Fruit fly (Drosophila melanogaster) whole organism, embryonic: ENCODE data around the gene CG2493.

ENCODE experiments used
- Awh ChIP-seq: fragments of 200-800 bp; sonication (Bioruptor generic); IDR thresholded peaks from 2 replicates; pipeline ENCODE4, ENCODE4 v1.3.6; 2022; ENCODE audit warnings: missing biosample characterization, missing genetic modification characterization
- Bteb2 ChIP-seq: fragments of 200-800 bp; sonication (Bioruptor generic); optimal IDR thresholded peaks from 2 replicates; lab custom pipeline; 2016; ENCODE audit warnings: missing biosample characterization, missing genetic modification characterization
- CG10431 ChIP-seq: fragments of 200-800 bp; sonication (Bioruptor generic); optimal IDR thresholded peaks from 3 replicates; lab custom pipeline; 2018; ENCODE audit warnings: missing biosample characterization, mild to moderate bottlenecking, missing genetic modification characterization
- CG10462 ChIP-seq: fragments of 200-800 bp; sonication (Bioruptor generic); optimal IDR thresholded peaks from 2 replicates; lab custom pipeline; 2016; ENCODE audit warnings: missing biosample characterization, missing genetic modification characterization
- CG11247 ChIP-seq: fragments of 200-800 bp; sonication (Bioruptor generic); IDR thresholded peaks from 2 replicates; pipeline ENCODE4 v1.3.6; 2022; ENCODE audit warnings: missing biosample characterization, missing genetic modification characterization
- CG11456 ChIP-seq: fragments of 200-800 bp; sonication (Bioruptor generic); IDR thresholded peaks from 3 replicates; pipeline ENCODE4 v1.3.6; 2022; ENCODE audit warnings: missing biosample characterization, missing genetic modification characterization
- CG11504 ChIP-seq: fragments of 200-800 bp; sonication (Bioruptor generic); optimal IDR thresholded peaks from 3 replicates; lab custom pipeline; 2019; ENCODE audit warnings: missing biosample characterization, mild to moderate bottlenecking, missing genetic modification characterization, moderate library complexity
- CG17612 ChIP-seq: fragments of 200-800 bp; sonication (Bioruptor generic); IDR thresholded peaks from 2 replicates; pipeline ENCODE4 v1.3.6; 2022; ENCODE audit warnings: missing biosample characterization, missing genetic modification characterization
- CG18011 ChIP-seq: fragments of 200-800 bp; sonication (Bioruptor generic); optimal IDR thresholded peaks from 2 replicates; lab custom pipeline; 2017; ENCODE audit warnings: missing biosample characterization, missing genetic modification characterization, mild to moderate bottlenecking, moderate library complexity, missing genotype
- CG18764 ChIP-seq: fragments of 200-800 bp; sonication (Bioruptor generic); optimal IDR thresholded peaks from 3 replicates; lab custom pipeline; 2016; ENCODE audit warnings: missing biosample characterization, missing genetic modification characterization
- CG2875 ChIP-seq: fragments of 200-800 bp; sonication (Bioruptor generic); optimal IDR thresholded peaks from 2 replicates; lab custom pipeline; 2017; ENCODE audit warnings: missing biosample characterization, mild to moderate bottlenecking, missing genetic modification characterization, missing genetic modification reagents
- CG30403 ChIP-seq: fragments of 200-800 bp; sonication (Bioruptor generic); optimal IDR thresholded peaks from 3 replicates; lab custom pipeline; 2016; ENCODE audit warnings: missing biosample characterization, missing genetic modification characterization
- CG31224 ChIP-seq: fragments of 200-800 bp; sonication (Bioruptor generic); IDR thresholded peaks from 2 replicates; pipeline ENCODE4 v1.3.6; 2022; ENCODE audit warnings: missing biosample characterization, missing genetic modification characterization
- CG32532 ChIP-seq: fragments of 200-800 bp; sonication (Bioruptor generic); IDR thresholded peaks from 2 replicates; pipeline ENCODE4 v1.3.6; 2022; ENCODE audit warnings: missing biosample characterization, missing genetic modification characterization
- CG4617 ChIP-seq: fragments of 200-800 bp; sonication (Bioruptor generic); optimal IDR thresholded peaks from 3 replicates; lab custom pipeline; 2016; ENCODE audit warnings: missing biosample characterization, missing genetic modification characterization, borderline replicate concordance
- CG4854 ChIP-seq: fragments of 200-800 bp; sonication (Bioruptor generic); optimal IDR thresholded peaks from 2 replicates; lab custom pipeline; 2016; ENCODE audit warnings: missing biosample characterization, missing genetic modification characterization, inconsistent platforms
- CG7271 ChIP-seq: fragments of 200-800 bp; sonication (Bioruptor generic); optimal IDR thresholded peaks from 2 replicates; lab custom pipeline; 2018; ENCODE audit warnings: missing biosample characterization, mild to moderate bottlenecking, missing genetic modification characterization, moderate library complexity
- CG7963 ChIP-seq: fragments of 200-800 bp; sonication (Bioruptor generic); IDR thresholded peaks from 3 replicates; pipeline ENCODE4 v1.3.6; 2022; ENCODE audit warnings: missing biosample characterization, missing genetic modification characterization; ENCODE audit not compliant: partially characterized antibody
- CG8478 ChIP-seq: fragments of >200 bp; optimal IDR thresholded peaks from 2 replicates; lab custom pipeline; 2018
- CG9609 ChIP-seq: fragments of 200-800 bp; sonication (Bioruptor generic); optimal IDR thresholded peaks from 3 replicates; lab custom pipeline; 2016; ENCODE audit warnings: missing biosample characterization, missing genetic modification characterization
- CHES-1-like ChIP-seq: fragments of 200-800 bp; sonication (Bioruptor generic); optimal IDR thresholded peaks from 2 replicates; lab custom pipeline; 2016; ENCODE audit warnings: missing biosample characterization, missing genetic modification characterization
- CkIIα-i1 ChIP-seq: fragments of 200-800 bp; sonication (Bioruptor generic); IDR thresholded peaks from 2 replicates; pipeline ENCODE4 v1.3.6; 2022; ENCODE audit warnings: missing biosample characterization, missing genetic modification characterization
- HLH3B ChIP-seq: fragments of 200-800 bp; sonication (Bioruptor generic); IDR thresholded peaks from 2 replicates; pipeline ENCODE4 v1.3.6; 2022; ENCODE audit warnings: missing biosample characterization, missing genetic modification characterization
- Hand ChIP-seq: fragments of 200-800 bp; sonication (Bioruptor generic); optimal IDR thresholded peaks from 2 replicates; lab custom pipeline; 2017; ENCODE audit warnings: mild to moderate bottlenecking, missing biosample characterization, missing genetic modification reagents, missing genetic modification characterization
- Hey ChIP-seq: fragments of 200-800 bp; sonication (Bioruptor generic); optimal IDR thresholded peaks from 3 replicates; lab custom pipeline; 2018; ENCODE audit warnings: missing biosample characterization, mild to moderate bottlenecking, missing genetic modification characterization
- Kr ChIP-seq: fragments of 200-800 bp; sonication (Bioruptor generic); optimal IDR thresholded peaks from 2 replicates; lab custom pipeline; 2017; ENCODE audit warnings: missing biosample characterization, mild to moderate bottlenecking, missing genetic modification characterization
- Lhr ChIP-seq: fragments of 200-800 bp; sonication (Bioruptor generic); optimal IDR thresholded peaks from 3 replicates; lab custom pipeline; 2017; ENCODE audit warnings: mild to moderate bottlenecking, missing biosample characterization, missing genetic modification reagents, missing genetic modification characterization
- Nf-YB ChIP-seq: fragments of 200-800 bp; sonication (Bioruptor generic); optimal IDR thresholded peaks from 3 replicates; lab custom pipeline; 2019; ENCODE audit warnings: missing biosample characterization, mild to moderate bottlenecking, missing genetic modification characterization, moderate library complexity
- Oli ChIP-seq: fragments of 200-800 bp; sonication (Bioruptor generic); optimal IDR thresholded peaks from 2 replicates; lab custom pipeline; 2018; ENCODE audit warnings: missing biosample characterization, mild to moderate bottlenecking, missing genetic modification characterization, moderate library complexity
- Sin3A ChIP-seq: fragments of >200 bp; optimal IDR thresholded peaks from 2 replicates; lab custom pipeline; 2018
- Spps ChIP-seq: fragments of 200-800 bp; sonication (Bioruptor generic); optimal IDR thresholded peaks from 2 replicates; lab custom pipeline; 2018; ENCODE audit warnings: missing biosample characterization, mild to moderate bottlenecking, missing genetic modification characterization
- bsh ChIP-seq, 2 experiments: fragments of 200-800 bp; sonication (Bioruptor generic); optimal IDR thresholded peaks; 2 replicates each; lab custom pipeline; 2017 to 2018; ENCODE audit warnings: mild to moderate bottlenecking in 2 of 2, missing biosample characterization in 2 of 2, missing genetic modification characterization in 2 of 2, moderate library complexity in 1 of 2
- cato ChIP-seq: fragments of 200-800 bp; sonication (Bioruptor generic); optimal IDR thresholded peaks from 2 replicates; lab custom pipeline; 2016; ENCODE audit warnings: missing biosample characterization, missing genetic modification characterization, borderline replicate concordance
- caup ChIP-seq: fragments of 200-800 bp; sonication (Bioruptor generic); optimal IDR thresholded peaks from 3 replicates; lab custom pipeline; 2017; ENCODE audit warnings: missing biosample characterization, mild to moderate bottlenecking, missing genetic modification characterization, moderate library complexity; ENCODE audit not compliant: severe bottlenecking
- chm ChIP-seq: fragments of 200-800 bp; sonication (Bioruptor generic); IDR thresholded peaks from 2 replicates; pipeline ENCODE4 v1.3.6; 2022; ENCODE audit warnings: missing biosample characterization, missing genetic modification characterization
- crp ChIP-seq, 2 experiments: fragments of 200-800 bp; sonication (Bioruptor generic); optimal IDR thresholded peaks; 2 replicates in 1 of 2; 3 replicates in 1 of 2; lab custom pipeline; 2017; ENCODE audit warnings: missing biosample characterization in 2 of 2, missing genetic modification characterization in 2 of 2, mild to moderate bottlenecking in 1 of 2, moderate library complexity in 1 of 2
- dm ChIP-seq: fragments of 200-800 bp; sonication (Bioruptor generic); optimal IDR thresholded peaks from 3 replicates; lab custom pipeline; 2016; ENCODE audit warnings: missing biosample characterization, missing genetic modification characterization
- eve ChIP-seq, 2 experiments: fragments of >200 bp; optimal IDR thresholded peaks; 2 replicates each; lab custom pipeline; 2017; ENCODE audit warnings: missing biosample characterization in 2 of 2, missing genetic modification characterization in 2 of 2
- ewg ChIP-seq: fragments of 200-800 bp; sonication (Bioruptor generic); optimal IDR thresholded peaks from 3 replicates; lab custom pipeline; 2017; ENCODE audit warnings: mild to moderate bottlenecking, missing biosample characterization, missing genetic modification reagents, missing genetic modification characterization
- fu2 ChIP-seq: fragments of 200-800 bp; sonication (Bioruptor generic); optimal IDR thresholded peaks from 2 replicates; lab custom pipeline; 2016; ENCODE audit warnings: missing biosample characterization, missing genetic modification characterization
- gce ChIP-seq: fragments of 200-800 bp; sonication (Bioruptor generic); IDR thresholded peaks from 3 replicates; pipeline ENCODE4 v1.3.6; 2022; ENCODE audit warnings: missing biosample characterization, missing genetic modification characterization
- ham ChIP-seq: fragments of 200-800 bp; sonication (Bioruptor generic); IDR thresholded peaks from 2 replicates; pipeline ENCODE4 v1.3.6; 2022; ENCODE audit warnings: missing biosample characterization, missing genetic modification characterization
- hkb ChIP-seq, 2 experiments: fragments of 200-800 bp in 1 of 2; fragments of >200 bp in 1 of 2; sonication (Bioruptor generic) in 1 of 2; IDR thresholded peaks in 1 of 2; optimal IDR thresholded peaks in 1 of 2; 2 replicates each; pipeline versions ENCODE4 v1.3.6 to Lab custom; 2017 to 2022; ENCODE audit warnings: missing biosample characterization in 1 of 2, missing genetic modification characterization in 1 of 2
- kah ChIP-seq: fragments of 200-800 bp; sonication (Bioruptor generic); optimal IDR thresholded peaks from 2 replicates; lab custom pipeline; 2018; ENCODE audit warnings: missing biosample characterization, mild to moderate bottlenecking, missing genetic modification characterization
- kay ChIP-seq: fragments of 200-800 bp; sonication (Bioruptor generic); optimal IDR thresholded peaks from 2 replicates; lab custom pipeline; 2016; ENCODE audit warnings: missing biosample characterization, missing genetic modification characterization
- lola ChIP-seq, 3 experiments: fragments of >200 bp in 2 of 3; fragments of 200-800 bp in 1 of 3; sonication (Bioruptor generic) in 1 of 3; optimal IDR thresholded peaks; 2 replicates each; lab custom pipeline; 2017 to 2019; ENCODE audit warnings: missing biosample characterization in 3 of 3, missing genetic modification characterization in 3 of 3, mild to moderate bottlenecking in 1 of 3, moderate library complexity in 1 of 3
- peb ChIP-seq: fragments of 200-800 bp; sonication (Bioruptor generic); IDR thresholded peaks from 2 replicates; pipeline ENCODE4 v1.3.6; 2022; ENCODE audit warnings: missing biosample characterization, missing genetic modification characterization
- repo ChIP-seq: fragments of 200-800 bp; sonication (Bioruptor generic); optimal IDR thresholded peaks from 2 replicates; lab custom pipeline; 2016; ENCODE audit warnings: missing biosample characterization, missing genetic modification characterization
- rib ChIP-seq: fragments of 200-800 bp; sonication (Bioruptor generic); IDR thresholded peaks from 2 replicates; pipeline ENCODE4 v1.3.6; 2022; ENCODE audit warnings: missing biosample characterization, missing genetic modification characterization
- trem ChIP-seq: fragments of 200-800 bp; optimal IDR thresholded peaks from 3 replicates; lab custom pipeline; 2019; ENCODE audit warnings: missing biosample characterization, mild to moderate bottlenecking, missing genetic modification characterization, moderate library complexity

The CG2493 gene

DNA sequence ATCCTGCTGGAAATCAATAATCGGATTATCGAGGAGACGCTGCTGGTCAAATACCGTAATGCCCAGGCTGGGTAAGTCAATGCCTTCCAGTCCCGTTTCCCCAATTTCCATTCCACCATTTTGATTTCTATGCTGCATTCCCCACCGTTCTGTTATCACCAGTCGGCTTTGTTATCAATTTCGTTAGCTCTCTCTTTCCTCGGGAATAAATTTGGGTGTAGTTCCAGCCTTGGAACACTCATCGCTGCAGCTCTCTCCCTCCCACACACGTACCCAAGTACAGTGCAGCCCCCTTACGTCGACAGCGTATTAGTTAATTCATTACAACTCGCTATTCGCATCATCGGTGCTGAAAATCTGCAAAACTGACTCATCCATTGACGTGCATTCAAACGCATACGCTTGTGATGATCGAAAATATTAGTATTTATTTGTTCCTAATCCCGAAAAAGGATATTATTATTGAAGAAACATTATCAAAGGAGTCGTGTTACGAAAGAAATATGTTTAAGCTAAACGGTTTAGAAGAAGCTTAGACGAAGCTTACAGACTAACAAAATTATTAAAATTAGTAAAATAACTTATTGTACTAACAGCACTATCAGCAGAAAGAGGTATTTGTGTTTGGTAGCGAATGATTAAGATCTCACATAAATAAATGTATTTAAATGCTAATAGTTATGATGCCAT is 45.5 kb downstream of the CG2493 start (continued):
- TF ChIP-seq CG17612 = no peak
- TF ChIP-seq caup (GFP tag; lab: Kevin White, UChicago) = no peak
- no peak for TF ChIP-seq CG7271 (tag; lab: Kevin White, UChicago)
- 0 out of 2 replicates have a peak, but pooled peaks have one; percentile 14 for TF ChIP-seq Awh (GFP tag; lab: Robert Waterston, UW)
- no peak for TF ChIP-seq kah (GFP tag; lab: Kevin White, UChicago)
- TF ChIP-seq CG32532 = peak; percentile 62
- TF ChIP-seq CG11456 (GFP tag; lab: Robert Waterston, UW) = peak; percentile 62; the same call in 2 of the 3 replicates
- TF ChIP-seq kay (GFP tag; lab: Kevin White, UChicago) = peak; percentile 72
- no peak for TF ChIP-seq CHES-1-like
- no peak for TF ChIP-seq CG18011
- no peak for TF ChIP-seq lola (GFP tag; optimal IDR thresholded peaks at IDR 0.05; lab: Kevin White, UChicago)
- no peak for TF ChIP-seq CG18764 (GFP tag; lab: Kevin White, UChicago)
- TF ChIP-seq Sin3A (lab: Kevin White, UChicago) = no peak
- TF ChIP-seq chm (GFP tag; lab: Robert Waterston, UW) = no peak
- no peak for TF ChIP-seq Hand
- TF ChIP-seq CG8478 (lab: Kevin White, UChicago) = no peak
- no peak for TF ChIP-seq Nf-YB (GFP tag; lab: Kevin White, UChicago)
- no peak for TF ChIP-seq dm (GFP tag; lab: Kevin White, UChicago)
- TF ChIP-seq repo = no peak
- no peak for TF ChIP-seq rib (GFP tag; lab: Robert Waterston, UW)
- TF ChIP-seq CG4617 = no peak
- TF ChIP-seq cato (GFP tag; lab: Kevin White, UChicago) = no peak
- TF ChIP-seq Oli = no peak
- TF ChIP-seq CkIIα-i1 (GFP tag; lab: Robert Waterston, UW) = no peak
- no peak for TF ChIP-seq CG10431
- peak; percentile 44 for TF ChIP-seq CG11247 (GFP tag; lab: Robert Waterston, UW)
- no peak for TF ChIP-seq ewg (GFP tag; lab: Kevin White, UChicago)
- TF ChIP-seq HLH3B (GFP tag; lab: Robert Waterston, UW) = 0 out of 2 replicates have a peak, but pooled peaks have one; percentile 8
- no peak for TF ChIP-seq Lhr (GFP tag; lab: Kevin White, UChicago)
- no peak for TF ChIP-seq CG4854
- no peak for TF ChIP-seq crp (GFP tag; optimal IDR thresholded peaks at IDR 0.05; lab: Kevin White, UChicago)
- no peak for TF ChIP-seq ham (GFP tag; lab: Robert Waterston, UW)
- TF ChIP-seq CG10462 = no peak
- TF ChIP-seq CG7963 (GFP tag; lab: Robert Waterston, UW) = no peak
- TF ChIP-seq eve (GFP tag; optimal IDR thresholded peaks at IDR 0.05; lab: Kevin White, UChicago) = no peak
- peak; percentile 33 for TF ChIP-seq CG30403
- no peak for TF ChIP-seq CG11504 (tag; lab: Kevin White, UChicago)
- peak in 1 of 2 experiments; percentile 2 for TF ChIP-seq bsh (GFP tag; optimal IDR thresholded peaks at IDR 0.05; lab: Kevin White, UChicago)
- TF ChIP-seq hkb (optimal IDR thresholded peaks at IDR 0.05; lab: Kevin White, UChicago) = no peak
- no peak; the same call in 1 of the 2 replicates for TF ChIP-seq hkb (GFP tag; IDR thresholded peaks at IDR 0.05; lab: Robert Waterston, UW)
- TF ChIP-seq CG31224 (GFP tag; lab: Robert Waterston, UW) = no peak
- no peak for TF ChIP-seq CG2875 (GFP tag; lab: Kevin White, UChicago)
- TF ChIP-seq peb (GFP tag; lab: Robert Waterston, UW) = no peak
- no peak for TF ChIP-seq Hey (tag; lab: Kevin White, UChicago)
- TF ChIP-seq Bteb2 = no peak
- TF ChIP-seq gce (GFP tag; lab: Robert Waterston, UW) = no peak
- TF ChIP-seq trem (tag; lab: Kevin White, UChicago) = no peak
- no peak for TF ChIP-seq Spps (tag; lab: Kevin White, UChicago)
- TF ChIP-seq Kr (GFP tag; lab: Kevin White, UChicago) = no peak
- TF ChIP-seq fu2 (GFP tag; lab: Kevin White, UChicago) = no peak
- no peak for TF ChIP-seq CG9609 (GFP tag; lab: Kevin White, UChicago)
